Fruit fly (Drosophila melanogaster) whole organism, wandering third instar larva: ENCODE data around the gene ALiX.

Source experiments
- Abd-B ChIP-seq: fragments of >200 bp; optimal IDR thresholded peaks from 2 replicates; lab custom pipeline; 2017; ENCODE audit warnings: missing biosample characterization, missing genetic modification characterization
- Dfd ChIP-seq: fragments of >200 bp; optimal IDR thresholded peaks from 2 replicates; lab custom pipeline; 2017; ENCODE audit warnings: missing biosample characterization, missing genetic modification characterization
- Dif ChIP-seq: fragments of 200-275, 200-300 bp; sonication (Bioruptor generic); optimal IDR thresholded peaks from 2 replicates; lab custom pipeline; 2018; ENCODE audit warnings: missing biosample characterization, missing genetic modification characterization; ENCODE audit not compliant: partially characterized antibody
- Jra ChIP-seq: sonication (Bioruptor generic); optimal IDR thresholded peaks from 2 replicates; lab custom pipeline; 2016; ENCODE audit warnings: missing biosample characterization, missing genetic modification characterization
- Myc ChIP-seq: fragments of >200 bp; optimal IDR thresholded peaks from 2 replicates; lab custom pipeline; 2017
- Sp1 ChIP-seq: fragments of 200-800 bp; sonication (Bioruptor generic); optimal IDR thresholded peaks from 3 replicates; lab custom pipeline; 2019; ENCODE audit warnings: missing biosample characterization, mild to moderate bottlenecking, missing genetic modification characterization, moderate library complexity
- brk ChIP-seq: fragments of 200-800 bp; sonication (Bioruptor generic); optimal IDR thresholded peaks from 2 replicates; lab custom pipeline; 2016; ENCODE audit warnings: missing biosample characterization, mild to moderate bottlenecking, missing genetic modification characterization
- foxo ChIP-seq, 2 experiments: fragments of 200-800 bp; sonication (Bioruptor generic); optimal IDR thresholded peaks; 2 replicates in 1 of 2; 3 replicates in 1 of 2; lab custom pipeline; 2016 to 2017; ENCODE audit warnings: missing biosample characterization in 2 of 2, missing genetic modification characterization in 2 of 2
- fru ChIP-seq: fragments of 200-800 bp; sonication (Bioruptor generic); optimal IDR thresholded peaks from 3 replicates; lab custom pipeline; 2016; ENCODE audit warnings: missing biosample characterization, mild to moderate bottlenecking, missing genetic modification characterization
- rgr ChIP-seq: fragments of 200-800 bp; sonication (Bioruptor generic); optimal IDR thresholded peaks from 3 replicates; lab custom pipeline; 2016; ENCODE audit warnings: missing biosample characterization, mild to moderate bottlenecking, missing genetic modification characterization
- tai ChIP-seq: sonication (Bioruptor generic); optimal IDR thresholded peaks from 2 replicates; lab custom pipeline; 2016; ENCODE audit warnings: missing biosample characterization, missing genetic modification characterization

ALiX gene

DNA sequence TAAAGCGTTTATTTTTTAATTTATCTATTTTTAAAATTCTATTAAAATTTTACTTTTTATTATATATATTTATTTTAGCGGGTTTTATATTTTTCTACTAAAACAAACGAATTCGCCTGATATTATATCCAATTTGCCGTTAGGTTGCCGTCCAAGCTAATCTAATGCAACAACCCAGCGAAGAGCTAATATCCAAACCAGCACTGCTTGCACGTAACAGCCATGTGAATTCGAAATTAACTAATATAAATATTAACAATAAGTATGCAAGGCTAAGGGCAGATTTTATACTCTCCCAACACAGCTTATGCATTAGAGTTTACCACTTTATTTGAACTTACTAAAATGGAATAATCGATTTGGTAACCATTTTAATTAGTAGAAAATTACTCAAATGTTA is 48.2 kb downstream of the ALiX start:
- TF ChIP-seq fru (GFP tag; lab: Kevin White, UChicago) = no peak
- TF ChIP-seq Myc (lab: Kevin White, UChicago) = peak; percentile 28
- TF ChIP-seq foxo (GFP tag; optimal IDR thresholded peaks at IDR 0.05; lab: Kevin White, UChicago) = no peak
- TF ChIP-seq, all 38 proteins: peak for 1

DNA sequence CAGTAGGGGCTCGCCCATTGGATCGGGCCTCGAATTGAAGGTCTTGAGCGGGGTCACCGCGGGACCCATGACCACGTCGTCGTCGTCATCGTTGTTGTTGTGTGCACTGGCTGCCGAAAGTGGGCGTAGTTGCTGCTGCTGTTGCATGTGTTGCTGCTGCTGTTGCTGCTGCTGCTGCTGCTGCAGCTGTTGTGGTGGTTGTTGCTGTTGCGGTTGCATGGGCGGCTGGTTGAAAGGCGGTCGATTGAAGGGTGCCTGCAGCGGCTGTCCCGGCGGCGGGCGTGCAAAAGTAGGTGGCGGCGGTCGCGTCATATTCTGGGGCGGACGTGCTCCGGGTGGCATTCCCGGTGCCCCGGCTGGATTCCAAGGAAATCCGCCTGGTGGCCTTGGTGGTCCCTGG is 52.1 kb downstream of the ALiX start:
- TF ChIP-seq brk (GFP tag; lab: Kevin White, UChicago) (no peak), Abd-B (GFP tag; lab: Kevin White, UChicago) (no peak), Dif (no peak), Jra (GFP tag; lab: Kevin White, UChicago) (no peak), rgr (GFP tag; lab: Kevin White, UChicago) (no peak), Dfd (GFP tag; lab: Kevin White, UChicago) (peak; percentile 56), Sp1 (GFP tag; lab: Kevin White, UChicago) (no peak), tai (GFP tag; lab: Kevin White, UChicago) (no peak)
